Fruit fly (Drosophila melanogaster) whole organism: ENCODE measurements around the gene CG5412.

Source experiments
- CG8478 ChIP-seq: fragments of >200 bp; optimal IDR thresholded peaks from 2 replicates; lab custom pipeline; 2018; ENCODE audit warnings: inconsistent platforms
- Dll ChIP-seq: fragments of >200 bp; optimal IDR thresholded peaks from 2 replicates; lab custom pipeline; 2017
- pan ChIP-seq: fragments of >200 bp; optimal IDR thresholded peaks from 2 replicates; lab custom pipeline; 2017
- usp ChIP-seq: fragments of >200 bp; optimal IDR thresholded peaks from 2 replicates; lab custom pipeline; 2017; ENCODE audit warnings: missing biosample characterization, missing genetic modification characterization, mixed read lengths

dm6 chr3R:20550632-20551486 lies 26.0 kb upstream of the CG5412 start:
- TF ChIP-seq usp (GFP tag; lab: Kevin White, UChicago) (no peak), pan (lab: Kevin White, UChicago) (no peak), Dll (no peak), CG8478 (lab: Kevin White, UChicago) (no peak)
